Fruit fly (Drosophila melanogaster): Measurements from ENCODE around the gene Mur89F.

The Mur89F gene

DNA sequence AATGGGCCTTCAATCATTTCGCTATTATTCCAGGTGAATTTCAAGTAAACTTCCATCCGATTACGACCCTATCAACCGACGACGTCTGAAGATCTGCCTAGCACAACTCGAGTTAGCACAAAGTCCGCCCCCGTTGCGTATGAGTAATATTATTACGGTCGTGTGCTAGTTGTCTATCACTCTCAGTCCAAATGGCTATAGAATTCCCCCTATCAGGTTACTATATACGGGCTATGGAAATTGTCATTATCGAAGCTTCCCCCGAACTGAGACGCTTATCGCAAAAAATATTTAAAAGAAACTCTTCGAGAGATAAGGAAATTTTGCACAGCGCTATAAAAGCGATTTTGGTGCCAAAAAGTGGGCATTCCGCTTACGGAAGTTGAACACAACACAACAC lies 66.2 kb downstream of the Mur89F start, which contains the start of gene CG5246 (continued):
- TF ChIP-seq CG2120 (GFP tag; optimal IDR thresholded peaks at IDR 0.05) (no peak), Hey (tag; optimal IDR thresholded peaks at IDR 0.05) (peak; percentile 23), jing (GFP tag; optimal IDR thresholded peaks at IDR 0.05) (no peak), HLH4C (GFP tag; IDR thresholded peaks at IDR 0.05; ENCODE audit: partially characterized antibody) (no peak), CTCF (GFP tag; optimal IDR thresholded peaks at IDR 0.05) (no peak), CG10565 (GFP tag; optimal IDR thresholded peaks at IDR 0.05) (no peak), CG34376 (GFP tag; optimal IDR thresholded peaks at IDR 0.05) (no peak), CG33213 (GFP tag; optimal IDR thresholded peaks at IDR 0.05) (no peak), Hand (GFP tag; optimal IDR thresholded peaks at IDR 0.05) (no peak), PHDP (tag; optimal IDR thresholded peaks at IDR 0.05) (no peak), Ets97D (GFP tag; optimal IDR thresholded peaks at IDR 0.05) (no peak), toy (GFP tag; IDR thresholded peaks at IDR 0.05) (no peak), CG14014 (GFP tag; IDR thresholded peaks at IDR 0.05) (no peak)

DNA sequence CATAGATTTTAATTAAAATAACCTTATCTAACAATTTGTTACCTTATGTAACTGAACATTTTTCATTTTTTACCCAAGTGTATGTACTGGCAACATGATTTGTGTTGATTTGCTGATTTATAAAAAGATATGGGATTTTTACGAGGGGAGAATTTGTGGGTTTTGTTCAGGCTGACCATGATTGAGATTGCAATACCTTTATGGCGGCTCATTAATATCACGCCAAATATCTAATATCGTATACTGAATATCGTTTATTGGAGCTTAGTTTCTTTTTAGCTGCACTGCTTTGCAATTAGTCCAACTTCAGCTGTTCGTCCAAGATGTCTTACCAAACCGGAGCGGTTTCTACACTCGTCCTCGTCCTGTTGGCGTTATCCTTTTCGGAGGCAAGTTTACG lies 68.0 kb downstream of the Mur89F start, which contains the start of gene CG31267:
Gene CG31267, plus strand, starts transcription at position 301 of the 400 bp plus-strand sequence.
- TF ChIP-seq Opbp (GFP tag; IDR thresholded peaks at IDR 0.05; ENCODE audit: partially characterized antibody) (no peak), ATbp (GFP tag; optimal IDR thresholded peaks at IDR 0.05) (no peak), CG6683 (GFP tag; optimal IDR thresholded peaks at IDR 0.05) (no peak), CG6689 (GFP tag; IDR thresholded peaks at IDR 0.05) (no peak), en (GFP tag; optimal IDR thresholded peaks at IDR 0.05) (no peak), CG13894 (tag; optimal IDR thresholded peaks at IDR 0.05) (no peak), CG12744 (GFP tag; optimal IDR thresholded peaks at IDR 0.05) (no peak), CG4617 (GFP tag; optimal IDR thresholded peaks at IDR 0.05; ENCODE audit: borderline replicate concordance) (no peak), E2f1 (GFP tag; IDR thresholded peaks at IDR 0.05) (no peak), CG42726 (GFP tag; IDR thresholded peaks at IDR 0.05; ENCODE audit: partially characterized antibody) (no peak), sna (GFP tag; IDR thresholded peaks at IDR 0.05; ENCODE audit: partially characterized antibody) (no peak), Asciz (GFP tag; optimal IDR thresholded peaks at IDR 0.05) (no peak), CG2875 (GFP tag; optimal IDR thresholded peaks at IDR 0.05) (no peak), br (optimal IDR thresholded peaks at IDR 0.05) (no peak), Six4 (GFP tag; optimal IDR thresholded peaks at IDR 0.05) (no peak), unc-4 (GFP tag; IDR thresholded peaks at IDR 0.05; ENCODE audit: partially characterized antibody) (no peak), insv (GFP tag; optimal IDR thresholded peaks at IDR 0.05) (no peak)

DNA sequence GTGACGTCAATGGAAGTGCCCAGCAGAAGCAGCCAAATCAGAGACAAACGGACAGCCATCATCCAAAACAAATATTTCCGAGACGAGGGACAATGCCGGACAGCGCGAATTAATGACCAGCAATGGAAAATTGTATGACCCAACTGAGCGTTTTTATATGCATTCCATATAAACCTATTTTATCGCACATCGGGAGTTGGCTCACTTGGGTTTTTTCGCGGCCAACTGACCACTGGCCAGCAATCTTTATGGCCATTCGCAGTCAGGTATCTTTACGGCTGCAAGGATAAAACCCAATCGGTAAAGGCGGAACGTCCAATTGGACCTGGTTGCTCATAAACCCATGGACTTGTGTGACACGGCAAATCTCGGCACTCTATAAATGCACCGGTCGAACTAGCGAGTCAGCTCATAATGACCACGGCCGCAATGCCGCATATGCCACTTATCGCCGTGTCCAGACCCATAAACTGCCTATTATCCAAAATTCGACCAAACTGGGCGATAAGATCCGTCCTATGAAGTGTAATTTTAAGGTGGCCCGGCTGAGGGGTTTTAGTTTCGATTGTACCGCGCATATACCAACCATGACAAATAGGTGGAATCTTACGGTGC lies 69.7 kb downstream of the Mur89F start, which contains the start of the genes CG4053 and CG31266:
Gene CG4053, minus strand, starts transcription at position 101 of the 615 bp plus-strand sequence.
Gene CG31266, plus strand, starts transcription at position 565 of the 615 bp plus-strand sequence.
- TF ChIP-seq sens-2 (GFP tag; IDR thresholded peaks at IDR 0.05) (no peak), CG12104 (GFP tag; optimal IDR thresholded peaks at IDR 0.05) (no peak), Awh (GFP tag; IDR thresholded peaks at IDR 0.05) (no peak), Elba2 (GFP tag; optimal IDR thresholded peaks at IDR 0.05) (peak; percentile 21), Lim3 (GFP tag; IDR thresholded peaks at IDR 0.05) (no peak), Ravus (GFP tag; IDR thresholded peaks at IDR 0.05) (no peak), CG15073 (GFP tag; optimal IDR thresholded peaks at IDR 0.05) (no peak), salm (tag; optimal IDR thresholded peaks at IDR 0.05) (no peak), sug (tag; optimal IDR thresholded peaks at IDR 0.05) (peak; percentile 52), CG3281 (GFP tag; optimal IDR thresholded peaks at IDR 0.05) (no peak), CG11504 (tag; optimal IDR thresholded peaks at IDR 0.05) (no peak), CG4404 (GFP tag; IDR thresholded peaks at IDR 0.05) (no peak), CG4424 (GFP tag; optimal IDR thresholded peaks at IDR 0.05) (no peak)
